Fruit fly (Drosophila melanogaster): ENCODE measurements around the gene Sytalpha.

Gene Sytalpha

DNA sequence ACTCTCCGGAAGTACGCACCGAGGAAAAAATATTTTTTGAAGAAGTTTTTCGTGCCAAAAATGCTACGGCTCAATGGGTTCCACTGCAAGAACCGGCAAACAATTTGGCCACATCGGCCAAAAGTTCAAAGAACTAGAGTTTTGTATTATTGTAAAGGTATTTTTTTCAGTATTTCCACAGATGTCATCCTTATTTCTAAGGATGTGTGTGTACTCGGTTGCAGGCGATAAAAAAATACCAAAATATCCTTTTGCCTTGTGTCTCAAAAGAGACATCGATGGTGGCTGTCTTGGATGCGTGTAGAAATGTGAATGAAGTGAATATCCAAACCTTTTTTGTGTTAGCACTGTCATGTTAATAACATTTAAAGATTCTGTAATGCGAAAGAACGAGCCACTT, 11.1 kb downstream of the Sytalpha start (continued):
- TF ChIP-seq CG34224 (GFP tag; IDR thresholded peaks at IDR 0.05; ENCODE audit: partially characterized antibody) (peak; percentile 21; the same call in 1 of the 3 replicates), esg (GFP tag; conservative IDR thresholded peaks at IDR 0.05) (no peak), Ets97D (GFP tag; optimal IDR thresholded peaks at IDR 0.05) (peak; percentile 36), CG15514 (GFP tag; optimal IDR thresholded peaks at IDR 0.05) (peak; percentile 98), CG33213 (GFP tag; optimal IDR thresholded peaks at IDR 0.05) (peak; percentile 43), CG34422 (GFP tag; IDR thresholded peaks at IDR 0.05) (no peak), abd-A (tag; optimal IDR thresholded peaks at IDR 0.05) (no peak), E2f2 (GFP tag; IDR thresholded peaks at IDR 0.05) (peak; percentile 64), CG15601 (tag; optimal IDR thresholded peaks at IDR 0.05) (peak; percentile 7), Bgb (GFP tag; IDR thresholded peaks at IDR 0.05; ENCODE audit: partially characterized antibody) (peak; percentile 60), Lhr (GFP tag; optimal IDR thresholded peaks at IDR 0.05) (peak; percentile 60), Sry-δ (GFP tag; optimal IDR thresholded peaks at IDR 0.05) (peak; percentile 62), Ada2b (GFP tag; IDR thresholded peaks at IDR 0.05) (no peak), gfzf (GFP tag; optimal IDR thresholded peaks at IDR 0.05) (peak; percentile 57)

- TF ChIP-seq CG4707 (GFP tag; optimal IDR thresholded peaks at IDR 0.05), result no peak
- no peak for TF ChIP-seq CG17359 (tag; optimal IDR thresholded peaks at IDR 0.05)
- no peak for TF ChIP-seq CG18476 (GFP tag; optimal IDR thresholded peaks at IDR 0.05)
- peak; percentile 85 for TF ChIP-seq D19A (tag; optimal IDR thresholded peaks at IDR 0.05)
- TF ChIP-seq Spps (tag; optimal IDR thresholded peaks at IDR 0.05), result no peak
- TF ChIP-seq Hr51 (GFP tag; optimal IDR thresholded peaks at IDR 0.05), result peak in 1 of 2 experiments; percentile 40
- no peak for TF ChIP-seq ham (GFP tag; IDR thresholded peaks at IDR 0.05)
- no peak for TF ChIP-seq CG4360 (GFP tag; IDR thresholded peaks at IDR 0.05)
- no peak for TF ChIP-seq CG1603 (tag; optimal IDR thresholded peaks at IDR 0.05)
- no peak for TF ChIP-seq stwl (tag; optimal IDR thresholded peaks at IDR 0.05)
- no peak for TF ChIP-seq CG12942 (GFP tag; optimal IDR thresholded peaks at IDR 0.05)
- TF ChIP-seq sqz (GFP tag; optimal IDR thresholded peaks at IDR 0.05), result no peak
- no peak for TF ChIP-seq Mrtf (GFP tag; IDR thresholded peaks at IDR 0.05)
- no peak for TF ChIP-seq ken (GFP tag; IDR thresholded peaks at IDR 0.05)
- TF ChIP-seq CG11085 (GFP tag; IDR thresholded peaks at IDR 0.05), result no peak
- peak; percentile 34 for TF ChIP-seq CG13424 (tag; optimal IDR thresholded peaks at IDR 0.05)
- no peak for TF ChIP-seq sug (tag; optimal IDR thresholded peaks at IDR 0.05)
- TF ChIP-seq CG9932 (GFP tag; IDR thresholded peaks at IDR 0.05), result no peak
- no peak for TF ChIP-seq tup (GFP tag; optimal IDR thresholded peaks at IDR 0.05)
- no peak for TF ChIP-seq CG6791 (GFP tag; IDR thresholded peaks at IDR 0.05; ENCODE audit: partially characterized antibody)
- TF ChIP-seq salm (tag; optimal IDR thresholded peaks at IDR 0.05), result no peak
- no peak for TF ChIP-seq ERR (GFP tag; optimal IDR thresholded peaks at IDR 0.05)
- TF ChIP-seq psq (GFP tag; optimal IDR thresholded peaks at IDR 0.05), result no peak
- TF ChIP-seq CG17385 (GFP tag; optimal IDR thresholded peaks at IDR 0.05), result no peak
- TF ChIP-seq lab (GFP tag; optimal IDR thresholded peaks at IDR 0.05), result peak; percentile 58
- TF ChIP-seq p53 (GFP tag; optimal IDR thresholded peaks at IDR 0.05), result no peak
- no peak for TF ChIP-seq unpg (GFP tag; optimal IDR thresholded peaks at IDR 0.05)
- TF ChIP-seq ATbp (GFP tag; optimal IDR thresholded peaks at IDR 0.05), result no peak
- no peak for TF ChIP-seq Doc3 (GFP tag; IDR thresholded peaks at IDR 0.05; ENCODE audit: partially characterized antibody)
- no peak for TF ChIP-seq chm (GFP tag; IDR thresholded peaks at IDR 0.05)
- peak; percentile 6 for TF ChIP-seq CG30403 (GFP tag; optimal IDR thresholded peaks at IDR 0.05)
- no peak for TF ChIP-seq MBD-R2 (GFP tag; IDR thresholded peaks at IDR 0.05)
- no peak for TF ChIP-seq MESR4 (GFP tag; optimal IDR thresholded peaks at IDR 0.05)
- no peak for TF ChIP-seq rib (GFP tag; IDR thresholded peaks at IDR 0.05)
- TF ChIP-seq CG9215 (GFP tag; IDR thresholded peaks at IDR 0.05), result no peak
- no peak for TF ChIP-seq fru (optimal IDR thresholded peaks at IDR 0.05)
- TF ChIP-seq CG2120 (GFP tag; optimal IDR thresholded peaks at IDR 0.05), result peak; percentile 6
Observed at dm6 chr2L:17615471-17615870, 23.4 kb downstream of the Sytalpha start.

Measured in whole organism, embryonic.